Worm (Caenorhabditis elegans) whole organism, young adult: ENCODE measurements around the gene apt-9.

Experiments used
- aptf-3 ChIP-seq: fragments of 200-800 bp; sonication (Bioruptor generic); IDR thresholded peaks from 2 replicates; pipeline ENCODE4 v1.3.6; 2022; ENCODE audit warnings: missing genetic modification characterization, missing compliant biosample characterization
- sptf-2 ChIP-seq: fragments of 200-800 bp; sonication (Bioruptor generic); optimal IDR thresholded peaks from 2 replicates; lab custom pipeline; 2018; ENCODE audit warnings: mild to moderate bottlenecking, missing genetic modification characterization, missing compliant biosample characterization

ce11 chrX:11076491-11076890, 8.2 kb downstream of the apt-9 start, which contains the start of gene W04G3.12:
- TF ChIP-seq aptf-3 = no peak
- TF ChIP-seq sptf-2 = no peak
